Fruit fly (Drosophila melanogaster): ENCODE data around the gene TfIIB.

The TfIIB gene

dm6 chr2L:10386208-10386805 is 44.8 kb upstream of the TfIIB start, which contains the start of the genes Cdk1 and mRpS7 (continued):
- TF ChIP-seq gfzf (GFP tag; optimal IDR thresholded peaks at IDR 0.05), result peak; percentile 26
- no peak for TF ChIP-seq MTF-1 (GFP tag; optimal IDR thresholded peaks at IDR 0.05; ENCODE audit: borderline replicate concordance)
- peak; percentile 77 for TF ChIP-seq Oli (tag; optimal IDR thresholded peaks at IDR 0.05)
- TF ChIP-seq Eip74EF (GFP tag; optimal IDR thresholded peaks at IDR 0.05), result peak in 1 of 2 experiments; percentile 38
- no peak for TF ChIP-seq org-1 (GFP tag; optimal IDR thresholded peaks at IDR 0.05)
- TF ChIP-seq Dbx (GFP tag; IDR thresholded peaks at IDR 0.05), result peak; percentile 63; the same call in 2 of the 3 replicates
- TF ChIP-seq cad (GFP tag; optimal IDR thresholded peaks at IDR 0.05), result no peak
- peak; percentile 46 for TF ChIP-seq CG10462 (GFP tag; optimal IDR thresholded peaks at IDR 0.05)
- no peak for TF ChIP-seq Kr (GFP tag; optimal IDR thresholded peaks at IDR 0.05)
- peak; percentile 65 for TF ChIP-seq Ptx1 (GFP tag; IDR thresholded peaks at IDR 0.05)
- TF ChIP-seq sisA (GFP tag; IDR thresholded peaks at IDR 0.05), result peak; percentile 38; the same call in 1 of the 2 replicates
- TF ChIP-seq pnt (GFP tag; optimal IDR thresholded peaks at IDR 0.05), result peak; percentile 57
- TF ChIP-seq nerfin-1 (tag; optimal IDR thresholded peaks at IDR 0.05), result peak; percentile 51
- TF ChIP-seq btn (GFP tag; optimal IDR thresholded peaks at IDR 0.05), result no peak
- TF ChIP-seq CG9876 (GFP tag; optimal IDR thresholded peaks at IDR 0.05), result no peak
- no peak for TF ChIP-seq CTCF (GFP tag; optimal IDR thresholded peaks at IDR 0.05)
- peak; percentile 57 for TF ChIP-seq Camta (GFP tag; optimal IDR thresholded peaks at IDR 0.05)
- TF ChIP-seq CG33213 (GFP tag; optimal IDR thresholded peaks at IDR 0.05), result no peak
- peak; percentile 79 for TF ChIP-seq Atf6 (GFP tag; IDR thresholded peaks at IDR 0.05)
- peak; percentile 62 for TF ChIP-seq MESR4 (GFP tag; optimal IDR thresholded peaks at IDR 0.05)
- no peak; the same call in 1 of the 2 replicates for TF ChIP-seq klu (GFP tag; IDR thresholded peaks at IDR 0.05)
- TF ChIP-seq CG5953 (GFP tag; IDR thresholded peaks at IDR 0.05), result 0 out of 2 replicates have a peak, but pooled peaks have one; percentile 52
- TF ChIP-seq CG2712 (tag; optimal IDR thresholded peaks at IDR 0.05), result peak; percentile 84
- TF ChIP-seq fd96Cb (tag; optimal IDR thresholded peaks at IDR 0.05), result peak; percentile 77
- peak; percentile 70 for TF ChIP-seq CG17328 (GFP tag; IDR thresholded peaks at IDR 0.05)
- TF ChIP-seq CG15269 (tag; optimal IDR thresholded peaks at IDR 0.05), result peak; percentile 83
- no peak for TF ChIP-seq Dip2 (GFP tag; IDR thresholded peaks at IDR 0.05)
- TF ChIP-seq HmgD (GFP tag; optimal IDR thresholded peaks at IDR 0.05), result peak; percentile 36
- TF ChIP-seq Ravus (GFP tag; IDR thresholded peaks at IDR 0.05), result no peak; the same call in 1 of the 2 replicates
- TF ChIP-seq fu2 (GFP tag; optimal IDR thresholded peaks at IDR 0.05), result peak; percentile 29

- no peak for TF ChIP-seq CG8944 (GFP tag; optimal IDR thresholded peaks at IDR 0.05)
- no peak for TF ChIP-seq CG12769 (tag; optimal IDR thresholded peaks at IDR 0.05)
- peak; percentile 49 for TF ChIP-seq MESR4 (GFP tag; optimal IDR thresholded peaks at IDR 0.05)
- no peak for TF ChIP-seq CG2199 (GFP tag; IDR thresholded peaks at IDR 0.05)
- no peak for TF ChIP-seq cad (GFP tag; optimal IDR thresholded peaks at IDR 0.05)
- TF ChIP-seq CG1792 (GFP tag; optimal IDR thresholded peaks at IDR 0.05), result no peak
- no peak for TF ChIP-seq dm (GFP tag; optimal IDR thresholded peaks at IDR 0.05)
- peak in 1 of 2 experiments; percentile 93 for TF ChIP-seq Pdp1 (GFP tag; optimal IDR thresholded peaks at IDR 0.05)
- no peak for TF ChIP-seq cas (GFP tag; IDR thresholded peaks at IDR 0.05)
These were observed 44.3 kb upstream of the TfIIB start for dm6 chr2L:10386824-10387223.

- TF ChIP-seq CG1647 (GFP tag; optimal IDR thresholded peaks at IDR 0.05) (peak; percentile 24), kah (GFP tag; optimal IDR thresholded peaks at IDR 0.05) (peak; percentile 7), Hsf (GFP tag; optimal IDR thresholded peaks at IDR 0.05) (peak; percentile 73), CG2712 (tag; optimal IDR thresholded peaks at IDR 0.05) (peak; percentile 71), grau (tag; optimal IDR thresholded peaks at IDR 0.05) (peak; percentile 69), CG11560 (tag; IDR thresholded peaks at IDR 0.05) (no peak), CG8944 (GFP tag; optimal IDR thresholded peaks at IDR 0.05) (peak; percentile 23), row (GFP tag; IDR thresholded peaks at IDR 0.05) (peak; percentile 85), maf-S (GFP tag; optimal IDR thresholded peaks at IDR 0.05) (peak; percentile 42), Hr51 (GFP tag; optimal IDR thresholded peaks at IDR 0.05) (peak; percentile 39 to 46), CG3995 (GFP tag; optimal IDR thresholded peaks at IDR 0.05) (peak; percentile 63), MTF-1 (GFP tag; optimal IDR thresholded peaks at IDR 0.05; ENCODE audit: borderline replicate concordance) (no peak), gt (GFP tag; IDR thresholded peaks at IDR 0.05) (no peak), stwl (tag; optimal IDR thresholded peaks at IDR 0.05) (peak; percentile 65)
These were observed 43.0 kb upstream of the TfIIB start, which contains the start of gene da for dm6 chr2L:10387869-10388726. TSS of gene da (plus strand) at chr2L:10388105.
